Worm (Caenorhabditis elegans): ENCODE measurements around the gene srw-113.

Gene srw-113

DNA sequence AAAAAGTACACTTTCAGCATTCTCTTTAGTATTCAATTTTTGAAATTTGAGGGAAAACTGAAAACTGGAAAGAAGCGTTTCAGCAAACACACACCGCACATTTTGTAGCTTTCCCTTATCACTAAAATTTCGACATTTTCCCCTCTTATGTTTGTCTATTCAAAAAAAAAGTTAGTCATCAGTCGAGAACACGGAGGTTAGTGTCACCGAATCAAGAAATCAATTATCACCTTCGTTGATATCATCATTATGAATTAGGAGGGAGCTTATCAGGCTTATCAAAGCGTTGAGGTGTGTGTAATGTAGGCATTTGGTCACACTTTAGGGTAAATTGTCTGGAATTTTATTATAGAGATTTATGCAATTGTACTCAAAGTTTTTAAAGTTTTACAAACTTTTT lies 34.4 kb upstream of the srw-113 start, which contains the start of gene cpr-3 (continued):
- no peak for TF ChIP-seq arid-1 (GFP tag; conservative IDR thresholded peaks at IDR 0.05)
- peak; percentile 95 for TF ChIP-seq dmd-6 (GFP tag; IDR thresholded peaks at IDR 0.05)
- no peak for TF ChIP-seq Y75B8A.6 (GFP tag; IDR thresholded peaks at IDR 0.05)
- TF ChIP-seq spr-3 (GFP tag; optimal IDR thresholded peaks at IDR 0.05), result no peak
- TF ChIP-seq mxl-3 (GFP tag; optimal IDR thresholded peaks at IDR 0.05), result no peak
- TF ChIP-seq nhr-76 (tag; optimal IDR thresholded peaks at IDR 0.05), result no peak
- no peak for TF ChIP-seq vab-7 (GFP tag; IDR thresholded peaks at IDR 0.05)
- TF ChIP-seq dmd-9 (GFP tag; IDR thresholded peaks at IDR 0.05), result no peak
- no peak for TF ChIP-seq cey-2 (tag; optimal IDR thresholded peaks at IDR 0.05; ENCODE audit: borderline replicate concordance, insufficient read depth)
- no peak for TF ChIP-seq egl-43 (GFP tag; IDR thresholded peaks at IDR 0.05)
- peak; percentile 83 for TF ChIP-seq nhr-77 (tag; optimal IDR thresholded peaks at IDR 0.05)
- no peak for TF ChIP-seq mxl-2 (GFP tag; conservative IDR thresholded peaks at IDR 0.05)
- peak; percentile 98 for TF ChIP-seq nhr-28 (tag; optimal IDR thresholded peaks at IDR 0.05)
- TF ChIP-seq daf-8 (GFP tag; IDR thresholded peaks at IDR 0.05), result no peak
- TF ChIP-seq dve-1 (tag; optimal IDR thresholded peaks at IDR 0.05; ENCODE audit: insufficient read depth), result peak; percentile 73
- no peak for TF ChIP-seq aly-2 (tag; optimal IDR thresholded peaks at IDR 0.05)
- peak; percentile 27 for TF ChIP-seq nhr-48 (tag; optimal IDR thresholded peaks at IDR 0.05)
- peak in 1 of 2 experiments; percentile 30 for TF ChIP-seq mdl-1 (tag; optimal IDR thresholded peaks at IDR 0.05)
- no peak for TF ChIP-seq tag-97 (GFP tag; IDR thresholded peaks at IDR 0.05)
- no peak for TF ChIP-seq T20F7.1 (GFP tag; optimal IDR thresholded peaks at IDR 0.05)
- no peak for TF ChIP-seq ztf-11 (tag; optimal IDR thresholded peaks at IDR 0.05)
- no peak for TF ChIP-seq nhr-41 (GFP tag; IDR thresholded peaks at IDR 0.05)
- TF ChIP-seq saeg-2 (GFP tag; IDR thresholded peaks at IDR 0.05), result no peak
- no peak for TF ChIP-seq ceh-44 (GFP tag; IDR thresholded peaks at IDR 0.05)
- TF ChIP-seq rbr-2 (tag; optimal IDR thresholded peaks at IDR 0.05), result no peak
- no peak for TF ChIP-seq nhr-11 (tag; optimal IDR thresholded peaks at IDR 0.05)
- no peak for TF ChIP-seq ces-1 (GFP tag; optimal IDR thresholded peaks at IDR 0.05)
- TF ChIP-seq aha-1 (tag), result no peak
- TF ChIP-seq hlh-30 (tag; optimal IDR thresholded peaks at IDR 0.05; ENCODE audit: insufficient read depth), result peak; percentile 49
- TF ChIP-seq nhr-6 (tag; optimal IDR thresholded peaks at IDR 0.05), result peak; percentile 99
- TF ChIP-seq unc-130 (GFP tag; optimal IDR thresholded peaks at IDR 0.05), result no peak
- no peak for TF ChIP-seq set-16 (GFP tag; IDR thresholded peaks at IDR 0.05)
- TF ChIP-seq snpc-4 (tag; optimal IDR thresholded peaks at IDR 0.05), result no peak
- no peak; the same call in 1 of the 2 replicates for TF ChIP-seq tra-1 (GFP tag; IDR thresholded peaks at IDR 0.05)
- TF ChIP-seq ceh-28 (tag; optimal IDR thresholded peaks at IDR 0.05), result no peak
- no peak for TF ChIP-seq madf-9 (GFP tag; conservative IDR thresholded peaks at IDR 0.05)
- peak; percentile 99 for TF ChIP-seq pqm-1 (tag; optimal IDR thresholded peaks at IDR 0.05)
- TF ChIP-seq nhr-111 (GFP tag; optimal IDR thresholded peaks at IDR 0.05), result no peak
- TF ChIP-seq lin-13 (GFP tag; optimal IDR thresholded peaks at IDR 0.05), result no peak
- TF ChIP-seq hmg-1.1 (GFP tag; IDR thresholded peaks at IDR 0.05), result no peak
- TF ChIP-seq unc-39 (tag; optimal IDR thresholded peaks at IDR 0.05), result no peak
- TF ChIP-seq D1046.2 (GFP tag; IDR thresholded peaks at IDR 0.05), result no peak
- TF ChIP-seq lsy-2 (tag; optimal IDR thresholded peaks at IDR 0.05), result no peak
- no peak for TF ChIP-seq snpc-1.2 (GFP tag; IDR thresholded peaks at IDR 0.05)
- TF ChIP-seq hif-1 (tag; optimal IDR thresholded peaks at IDR 0.05), result no peak
- TF ChIP-seq ama-1 (optimal IDR thresholded peaks at IDR 0.05), result no peak
- TF ChIP-seq ZK546.5 (tag; optimal IDR thresholded peaks at IDR 0.05), result no peak
- no peak for TF ChIP-seq ctbp-1 (GFP tag; IDR thresholded peaks at IDR 0.05)
- TF ChIP-seq sdz-12 (GFP tag; optimal IDR thresholded peaks at IDR 0.05), result no peak
- no peak for TF ChIP-seq daf-16 (GFP tag; optimal IDR thresholded peaks at IDR 0.05)
- TF ChIP-seq daf-16 (tag; optimal IDR thresholded peaks at IDR 0.05), result peak; percentile 85
- no peak for TF ChIP-seq nhr-102 (tag; optimal IDR thresholded peaks at IDR 0.05)
- TF ChIP-seq F10B5.3 (tag; optimal IDR thresholded peaks at IDR 0.05), result no peak
